Fruit fly (Drosophila melanogaster): ENCODE data around the gene SdicA.

Gene SdicA

DNA sequence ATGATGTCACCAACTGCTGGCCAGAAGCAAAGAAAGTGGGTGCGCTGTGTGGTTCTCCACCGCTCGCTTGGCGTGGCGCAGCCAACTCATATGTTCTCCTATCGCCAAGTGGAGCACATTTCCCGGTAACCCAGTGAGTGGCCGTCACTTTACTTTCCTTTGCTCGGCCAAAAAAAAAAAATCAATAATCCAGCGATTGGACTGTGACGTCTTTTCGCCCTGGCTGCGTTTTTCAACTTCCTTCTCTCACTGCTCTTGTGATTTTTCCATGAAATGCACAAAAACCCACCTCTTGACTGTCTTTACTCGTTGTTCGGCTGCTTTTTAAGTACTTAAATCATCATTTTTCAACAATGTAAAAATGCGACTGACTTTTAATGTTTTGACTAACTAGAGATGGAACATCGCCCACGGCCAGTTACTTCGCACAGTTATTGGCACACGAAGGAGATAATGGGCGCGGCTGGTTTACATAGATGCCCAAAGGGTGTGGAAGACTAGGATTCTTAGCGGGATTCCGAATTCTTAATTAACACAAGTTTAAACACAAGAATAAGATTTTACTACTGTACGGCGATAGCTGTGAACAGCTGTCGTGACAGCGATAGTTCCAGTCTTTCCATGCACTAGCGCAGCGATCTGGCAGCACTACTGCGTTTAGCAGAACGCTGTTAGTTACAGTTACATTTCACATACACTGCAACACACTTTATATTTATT lies 34.2 kb upstream of the SdicA start, which contains the start of gene sw (continued):
- TF ChIP-seq esg (GFP tag; conservative IDR thresholded peaks at IDR 0.05) (peak; percentile 60), kni (GFP tag; optimal IDR thresholded peaks at IDR 0.05) (no peak), CG8765 (GFP tag; IDR thresholded peaks at IDR 0.05) (no peak), CG8478 (optimal IDR thresholded peaks at IDR 0.05) (no peak), Drgx (GFP tag; IDR thresholded peaks at IDR 0.05) (no peak), ATbp (GFP tag; optimal IDR thresholded peaks at IDR 0.05) (no peak), Doc2 (GFP tag; IDR thresholded peaks at IDR 0.05) (no peak), her (GFP tag; optimal IDR thresholded peaks at IDR 0.05) (peak; percentile 50), Rx (GFP tag; IDR thresholded peaks at IDR 0.05) (no peak; the same call in 1 of the 2 replicates), zf30C (GFP tag; optimal IDR thresholded peaks at IDR 0.05) (peak; percentile 82), gem (tag; optimal IDR thresholded peaks at IDR 0.05) (peak; percentile 67), corto (GFP tag; optimal IDR thresholded peaks at IDR 0.05) (no peak), Nf-YB (GFP tag; optimal IDR thresholded peaks at IDR 0.05) (no peak), bbx (GFP tag; IDR thresholded peaks at IDR 0.05; ENCODE audit: partially characterized antibody) (peak; percentile 85), sug (tag; optimal IDR thresholded peaks at IDR 0.05) (peak; percentile 71), CG15514 (GFP tag; optimal IDR thresholded peaks at IDR 0.05) (peak; percentile 53), ci (GFP tag; IDR thresholded peaks at IDR 0.05) (0 out of 3 replicates have a peak, but pooled peaks have one; percentile 24), Vsx1 (GFP tag; optimal IDR thresholded peaks at IDR 0.05) (no peak), bowl (GFP tag; IDR thresholded peaks at IDR 0.05) (no peak), Eip74EF (GFP tag; optimal IDR thresholded peaks at IDR 0.05) (no peak), zen (tag; optimal IDR thresholded peaks at IDR 0.05) (peak; percentile 41), CG1647 (GFP tag; optimal IDR thresholded peaks at IDR 0.05) (peak; percentile 22), CG3281 (GFP tag; optimal IDR thresholded peaks at IDR 0.05) (peak; percentile 48), z (GFP tag; IDR thresholded peaks at IDR 0.05) (no peak), chn (GFP tag; optimal IDR thresholded peaks at IDR 0.05) (peak; percentile 41), lab (GFP tag; optimal IDR thresholded peaks at IDR 0.05) (peak; percentile 57), h (optimal IDR thresholded peaks at IDR 0.05) (no peak), B-H1 (GFP tag; IDR thresholded peaks at IDR 0.05) (peak; percentile 19; the same call in 1 of the 3 replicates), ind (GFP tag; optimal IDR thresholded peaks at IDR 0.05) (peak; percentile 52), repo (GFP tag; optimal IDR thresholded peaks at IDR 0.05) (no peak), CG33213 (GFP tag; optimal IDR thresholded peaks at IDR 0.05) (peak; percentile 12), zfh2 (GFP tag; optimal IDR thresholded peaks at IDR 0.05) (peak; percentile 85), C15 (GFP tag; IDR thresholded peaks at IDR 0.05) (no peak), klu (GFP tag; IDR thresholded peaks at IDR 0.05) (peak; percentile 71), Hsf (GFP tag; optimal IDR thresholded peaks at IDR 0.05) (peak; percentile 61), Jarid2 (GFP tag; optimal IDR thresholded peaks at IDR 0.05) (peak; percentile 25), nom (GFP tag; optimal IDR thresholded peaks at IDR 0.05) (no peak), fd64A (GFP tag; optimal IDR thresholded peaks at IDR 0.05) (no peak), ham (GFP tag; IDR thresholded peaks at IDR 0.05) (no peak), CG15479 (GFP tag; optimal IDR thresholded peaks at IDR 0.05) (no peak), E2f1 (GFP tag; IDR thresholded peaks at IDR 0.05) (peak; percentile 54), Six4 (GFP tag; optimal IDR thresholded peaks at IDR 0.05) (no peak), CG11695 (GFP tag; IDR thresholded peaks at IDR 0.05) (peak; percentile 46; the same call in 1 of the 3 replicates), Trl (optimal IDR thresholded peaks at IDR 0.05) (no peak), Trl (GFP tag; optimal IDR thresholded peaks at IDR 0.05) (peak; percentile 26), CG16813 (GFP tag; IDR thresholded peaks at IDR 0.05; ENCODE audit: partially characterized antibody) (peak; percentile 96), ac (GFP tag; optimal IDR thresholded peaks at IDR 0.05) (no peak), BtbVII (GFP tag; optimal IDR thresholded peaks at IDR 0.05) (no peak), CG3847 (GFP tag; IDR thresholded peaks at IDR 0.05) (peak; percentile 92), Gsc (GFP tag; IDR thresholded peaks at IDR 0.05) (no peak), abd-A (tag; optimal IDR thresholded peaks at IDR 0.05) (no peak)

All from whole organism, embryonic.